Fruit fly (Drosophila melanogaster) whole organism, larva: ENCODE data around the gene CG14817.

Experiments used
- noc ChIP-seq: fragments of 200-800 bp; sonication (Bioruptor generic); optimal IDR thresholded peaks from 3 replicates; lab custom pipeline; 2019; ENCODE audit warnings: missing biosample characterization, mild to moderate bottlenecking, missing genetic modification characterization, moderate library complexity

The CG14817 gene

dm6 chrX:1877107-1877736, at the start of gene CG14817, which contains the start of gene CG14805:
TSS of gene CG14817 (minus strand) at chrX:1877270.
TSS of gene CG14805 (plus strand) at chrX:1877317.
- TF ChIP-seq noc (tag; lab: Kevin White, UChicago): peak; percentile 51

- no peak for TF ChIP-seq noc (tag; lab: Kevin White, UChicago)
These were observed 45.9 kb upstream of the CG14817 start, which contains the start of the genes eIF2Bepsilon and Ocrl for dm6 chrX:1922765-1923501. TSS of gene eIF2Bepsilon (minus strand) at chrX:1922874. TSS of gene Ocrl (plus strand) at chrX:1922981.

dm6 chrX:1909533-1909932, 32.5 kb upstream of the CG14817 start:
- no peak for TF ChIP-seq noc (tag; lab: Kevin White, UChicago)

dm6 chrX:1908757-1909156, 31.7 kb upstream of the CG14817 start, which contains the start of the genes Edem1 and Rbcn-3B:
TSS of gene Edem1 (minus strand) at chrX:1908827.
TSS of gene Rbcn-3B (plus strand) at chrX:1908920.
- TF ChIP-seq noc (tag; lab: Kevin White, UChicago): no peak

dm6 chrX:1907727-1908264, 30.7 kb upstream of the CG14817 start, which contains the start of gene mip130:
TSS of gene mip130 (plus strand) at chrX:1908239.
- TF ChIP-seq noc (tag; lab: Kevin White, UChicago): peak; percentile 71

- TF ChIP-seq noc (tag; lab: Kevin White, UChicago): no peak
These were observed 26.9 kb upstream of the CG14817 start for dm6 chrX:1903968-1904367.

dm6 chrX:1903077-1903476, 26.0 kb upstream of the CG14817 start, which contains the start of gene CG32801:
TSS of gene CG32801 (minus strand) at chrX:1903177.
- no peak for TF ChIP-seq noc (tag; lab: Kevin White, UChicago)

dm6 chrX:1901605-1902136, 24.6 kb upstream of the CG14817 start, which contains the start of gene Ldaf1:
TSS of gene Ldaf1 (minus strand) at chrX:1901911.
- no peak for TF ChIP-seq noc (tag; lab: Kevin White, UChicago)

dm6 chrX:1900123-1900818, 23.2 kb upstream of the CG14817 start, which contains the start of gene arm:
TSS of gene arm (minus strand) at chrX:1900646.
- TF ChIP-seq noc (tag; lab: Kevin White, UChicago): peak; percentile 26

- no peak for TF ChIP-seq noc (tag; lab: Kevin White, UChicago)
These were observed 22.5 kb upstream of the CG14817 start for dm6 chrX:1899445-1900085.

dm6 chrX:1897384-1897783, 20.3 kb upstream of the CG14817 start:
- TF ChIP-seq noc (tag; lab: Kevin White, UChicago): no peak

- TF ChIP-seq noc (tag; lab: Kevin White, UChicago): no peak
These were observed 16.5 kb upstream of the CG14817 start for dm6 chrX:1893532-1893931.

dm6 chrX:1889926-1890325, 12.9 kb upstream of the CG14817 start, which contains the start of the genes trr and mRpL16:
TSS of gene trr (minus strand) at chrX:1889950.
TSS of gene mRpL16 (plus strand) at chrX:1890256.
- no peak for TF ChIP-seq noc (tag; lab: Kevin White, UChicago)

dm6 chrX:1880779-1881178, 3.7 kb upstream of the CG14817 start:
- TF ChIP-seq noc (tag; lab: Kevin White, UChicago): no peak
